Worm (Caenorhabditis elegans): Measurements from ENCODE around the gene ztf-22.
A peak's percentile ranks its signal among the peaks of the same experiment; 100 is the strongest.

The ztf-22 gene

DNA sequence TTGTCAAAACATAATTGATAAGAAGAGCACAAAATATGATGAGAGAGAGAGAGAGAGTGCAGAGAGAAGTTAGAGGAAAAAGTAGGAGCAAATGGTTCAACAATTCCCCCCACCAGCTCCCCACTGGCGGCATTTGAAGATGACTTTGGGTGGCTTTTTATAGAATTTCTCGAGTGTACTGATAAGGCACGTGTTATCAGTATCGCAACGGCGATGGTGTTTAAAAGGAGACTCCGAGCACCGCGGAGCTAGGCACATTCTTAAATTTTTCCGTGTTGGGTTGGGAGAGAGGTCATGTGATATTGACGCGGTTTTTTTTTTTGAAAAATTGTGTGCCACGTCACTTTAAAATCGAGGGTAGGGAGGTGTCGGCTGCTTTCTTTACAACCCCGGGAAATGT, 12.9 kb upstream of the ztf-22 start (continued):
- no peak for TF ChIP-seq elt-1 (tag; optimal IDR thresholded peaks at IDR 0.05)

DNA sequence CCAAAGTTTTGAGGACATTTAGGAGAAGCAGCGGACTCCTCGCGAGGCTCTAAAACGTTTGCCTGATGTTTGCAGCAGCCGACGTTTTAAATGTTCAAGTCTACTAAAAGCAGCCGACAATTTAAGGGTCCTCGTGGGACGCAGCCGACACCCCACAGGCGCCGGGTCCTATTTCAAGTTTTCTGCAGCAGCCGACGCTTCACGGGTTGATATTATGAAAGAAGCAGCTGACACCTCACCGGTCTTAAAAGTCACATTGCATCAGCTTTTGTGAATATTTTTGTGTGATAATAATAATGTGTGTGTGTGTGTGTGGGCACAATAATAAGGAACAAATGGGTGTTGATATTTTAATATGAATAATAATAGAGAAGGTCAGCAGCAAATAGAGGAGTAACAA, 12.3 kb upstream of the ztf-22 start:
- TF ChIP-seq blmp-1 (tag; optimal IDR thresholded peaks at IDR 0.05; ENCODE audit: insufficient read depth) (no peak), lsy-2 (tag; optimal IDR thresholded peaks at IDR 0.05) (no peak), skn-1 (tag; optimal IDR thresholded peaks at IDR 0.05) (no peak), nhr-6 (tag; optimal IDR thresholded peaks at IDR 0.05) (no peak), snpc-4 (tag; optimal IDR thresholded peaks at IDR 0.05) (no peak), F13H6.1 (tag; optimal IDR thresholded peaks at IDR 0.05) (no peak), dmd-4 (tag; optimal IDR thresholded peaks at IDR 0.05) (no peak), sma-9 (GFP tag; optimal IDR thresholded peaks at IDR 0.05) (no peak), sma-9 (tag; optimal IDR thresholded peaks at IDR 0.05) (no peak)

DNA sequence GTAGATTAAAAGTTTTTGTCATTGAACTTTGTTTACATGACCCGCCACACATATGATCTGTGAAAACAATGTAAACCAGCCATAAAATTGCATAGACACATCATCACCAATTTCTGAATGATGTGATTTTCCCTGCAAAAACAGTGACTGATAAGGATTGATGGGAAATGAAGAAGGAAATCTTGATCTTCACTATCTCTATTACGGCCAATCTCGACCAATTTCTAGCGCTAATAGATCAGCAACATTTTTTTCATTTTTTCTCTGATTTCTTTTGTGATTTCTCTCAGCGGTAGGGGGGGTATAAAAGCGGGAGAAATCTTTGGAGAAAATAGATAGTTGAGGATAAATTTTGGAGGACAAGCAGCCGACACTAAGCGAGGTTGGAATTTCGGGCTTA, 11.7 kb upstream of the ztf-22 start:
- TF ChIP-seq Y55F3AM.14 (GFP tag; optimal IDR thresholded peaks at IDR 0.05): no peak
- peak; percentile 7 for TF ChIP-seq nhr-21 (tag; optimal IDR thresholded peaks at IDR 0.05)

DNA sequence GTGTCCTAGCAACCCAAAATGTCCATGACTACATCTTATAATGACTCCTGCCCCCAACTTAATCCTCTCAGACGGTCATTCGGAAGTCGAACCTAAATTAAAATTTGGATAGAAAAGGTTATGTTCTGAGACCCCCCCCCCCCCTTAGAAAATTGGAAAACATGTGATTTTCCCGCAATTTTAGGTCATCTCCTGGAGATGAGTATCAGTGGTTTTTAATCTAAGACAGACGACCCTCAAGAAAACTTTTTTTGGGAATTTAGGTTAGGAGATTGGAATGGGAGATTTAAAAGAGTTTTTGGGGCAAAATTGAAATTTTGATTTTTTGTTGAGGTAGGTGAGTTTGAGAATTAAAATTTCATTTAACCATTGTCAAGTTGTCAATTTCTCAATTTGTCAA, 7.9 kb upstream of the ztf-22 start:
- TF ChIP-seq ceh-16 (tag; optimal IDR thresholded peaks at IDR 0.05) (peak; percentile 30), nhr-21 (tag; optimal IDR thresholded peaks at IDR 0.05) (no peak), elt-1 (tag; optimal IDR thresholded peaks at IDR 0.05) (peak; percentile 68), aly-2 (tag; optimal IDR thresholded peaks at IDR 0.05) (no peak), sma-9 (GFP tag; optimal IDR thresholded peaks at IDR 0.05) (peak; percentile 41), sma-9 (tag; optimal IDR thresholded peaks at IDR 0.05) (no peak)

DNA sequence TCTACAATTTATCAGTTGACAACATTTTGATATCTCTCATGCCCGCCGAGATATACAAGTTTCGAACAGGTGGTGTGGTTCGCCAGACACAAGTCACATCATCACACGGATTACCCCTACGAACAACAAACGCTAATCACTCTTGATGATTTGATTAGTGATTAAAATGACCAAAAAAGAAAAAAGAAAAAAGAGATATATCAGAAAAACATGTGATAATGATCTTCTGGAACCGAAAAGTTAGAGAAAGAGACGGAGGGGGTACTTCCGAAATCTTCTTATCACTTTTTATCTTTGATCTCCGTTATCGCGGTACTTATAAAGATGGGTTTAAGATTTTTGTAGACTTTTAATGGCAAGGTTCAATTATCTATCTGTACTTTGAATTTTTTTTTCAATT, 7.3 kb upstream of the ztf-22 start:
- no peak for TF ChIP-seq ZK546.5 (tag; optimal IDR thresholded peaks at IDR 0.05)
- TF ChIP-seq ama-1 (optimal IDR thresholded peaks at IDR 0.05): no peak
- TF ChIP-seq lin-39 (tag; optimal IDR thresholded peaks at IDR 0.05): no peak
- no peak for TF ChIP-seq unc-62 (GFP tag; optimal IDR thresholded peaks at IDR 0.05)
- peak; percentile 62 for TF ChIP-seq sma-3 (GFP tag; optimal IDR thresholded peaks at IDR 0.05)
- TF ChIP-seq nhr-21 (tag; optimal IDR thresholded peaks at IDR 0.05): peak; percentile 78
- TF ChIP-seq elt-3 (tag; optimal IDR thresholded peaks at IDR 0.05): no peak
- TF ChIP-seq sma-9 (GFP tag; optimal IDR thresholded peaks at IDR 0.05): peak; percentile 90
- TF ChIP-seq sma-9 (tag; optimal IDR thresholded peaks at IDR 0.05): no peak
- TF ChIP-seq unc-55 (GFP tag; optimal IDR thresholded peaks at IDR 0.05): no peak
- peak in 1 of 2 experiments; percentile 40 for TF ChIP-seq lsy-2 (tag; optimal IDR thresholded peaks at IDR 0.05)
- TF ChIP-seq gmeb-1 (tag; optimal IDR thresholded peaks at IDR 0.05): no peak
- TF ChIP-seq mbf-1 (tag; optimal IDR thresholded peaks at IDR 0.05): no peak
- TF ChIP-seq egl-27 (tag; optimal IDR thresholded peaks at IDR 0.05): no peak
- no peak for TF ChIP-seq nhr-129 (tag; optimal IDR thresholded peaks at IDR 0.05)
- no peak for TF ChIP-seq skn-1 (tag; optimal IDR thresholded peaks at IDR 0.05)
- TF ChIP-seq fos-1 (tag; optimal IDR thresholded peaks at IDR 0.05): peak; percentile 4
- no peak for TF ChIP-seq zag-1 (tag; optimal IDR thresholded peaks at IDR 0.05)
- TF ChIP-seq R02D3.7 (tag; optimal IDR thresholded peaks at IDR 0.05): no peak
- no peak for TF ChIP-seq ztf-4 (tag; optimal IDR thresholded peaks at IDR 0.05)
- TF ChIP-seq Y55F3AM.14 (GFP tag; optimal IDR thresholded peaks at IDR 0.05): no peak
- no peak for TF ChIP-seq nhr-12 (tag; optimal IDR thresholded peaks at IDR 0.05)
- no peak for TF ChIP-seq dmd-4 (tag; optimal IDR thresholded peaks at IDR 0.05)
- TF ChIP-seq nhr-10 (tag; optimal IDR thresholded peaks at IDR 0.05): no peak
- TF ChIP-seq F13H6.1 (tag; optimal IDR thresholded peaks at IDR 0.05): no peak
- TF ChIP-seq ceh-16 (tag; optimal IDR thresholded peaks at IDR 0.05): no peak
- peak; percentile 21 for TF ChIP-seq elt-1 (tag; optimal IDR thresholded peaks at IDR 0.05)
- TF ChIP-seq mab-5 (tag; optimal IDR thresholded peaks at IDR 0.05): no peak
- TF ChIP-seq nhr-11 (tag; optimal IDR thresholded peaks at IDR 0.05): no peak
- no peak for TF ChIP-seq crh-2 (tag; optimal IDR thresholded peaks at IDR 0.05)
- no peak for TF ChIP-seq snpc-4 (tag; optimal IDR thresholded peaks at IDR 0.05)
- TF ChIP-seq blmp-1 (tag; optimal IDR thresholded peaks at IDR 0.05; ENCODE audit: insufficient read depth): peak; percentile 37
- TF ChIP-seq C34F6.9 (tag; optimal IDR thresholded peaks at IDR 0.05): peak; percentile 20
- TF ChIP-seq nhr-25 (tag; optimal IDR thresholded peaks at IDR 0.05): no peak
- TF ChIP-seq nhr-23 (tag; optimal IDR thresholded peaks at IDR 0.05): no peak

Measured in whole organism, L2 larva.